Fruit fly (Drosophila melanogaster) whole organism: ENCODE measurements around the gene Dpy-30L1.

Source experiments
- CG8478 ChIP-seq: fragments of >200 bp; optimal IDR thresholded peaks from 2 replicates; lab custom pipeline; 2018; ENCODE audit warnings: inconsistent platforms
- Dll ChIP-seq: fragments of >200 bp; optimal IDR thresholded peaks from 2 replicates; lab custom pipeline; 2017
- EcR ChIP-seq, 2 experiments: fragments of >200 bp; optimal IDR thresholded peaks; 2 replicates each; lab custom pipeline; 2017; ENCODE audit warnings: missing biosample characterization in 2 of 2, missing genetic modification characterization in 2 of 2, missing genetic modification reagents in 2 of 2
- pan ChIP-seq: fragments of >200 bp; optimal IDR thresholded peaks from 2 replicates; lab custom pipeline; 2017
- psq ChIP-seq: fragments of >200 bp; optimal IDR thresholded peaks from 2 replicates; lab custom pipeline; 2017
- usp ChIP-seq: fragments of >200 bp; optimal IDR thresholded peaks from 2 replicates; lab custom pipeline; 2017; ENCODE audit warnings: missing biosample characterization, missing genetic modification characterization, mixed read lengths

The Dpy-30L1 gene

DNA sequence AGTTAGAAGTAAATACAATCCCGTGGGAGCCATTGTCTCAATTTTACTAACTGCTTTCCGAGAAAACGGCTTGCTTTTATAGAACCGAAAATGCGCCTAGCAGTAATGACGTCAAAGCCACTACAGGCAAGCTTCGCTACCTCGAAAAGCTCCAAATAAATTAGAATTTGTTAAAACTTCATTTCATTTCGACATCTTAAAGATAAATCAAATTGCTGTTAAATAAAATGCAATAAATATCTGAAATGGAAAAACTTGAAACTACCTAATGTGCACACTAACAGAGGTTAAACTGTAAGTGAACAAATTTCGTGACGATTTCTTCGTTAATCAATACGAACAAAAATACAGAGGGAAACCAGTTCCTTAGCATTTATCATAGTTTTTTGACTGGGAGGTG, 34.5 kb upstream of the Dpy-30L1 start, which contains the start of gene CG7300:
TSS of gene CG7300 (minus strand) at position 52 of the 400 bp plus-strand sequence.
- TF ChIP-seq CG8478 (lab: Kevin White, UChicago) (no peak), EcR (GFP tag; optimal IDR thresholded peaks at IDR 0.05; lab: Kevin White, UChicago) (no peak), usp (GFP tag; lab: Kevin White, UChicago) (no peak), pan (no peak), Dll (lab: Kevin White, UChicago) (no peak)

DNA sequence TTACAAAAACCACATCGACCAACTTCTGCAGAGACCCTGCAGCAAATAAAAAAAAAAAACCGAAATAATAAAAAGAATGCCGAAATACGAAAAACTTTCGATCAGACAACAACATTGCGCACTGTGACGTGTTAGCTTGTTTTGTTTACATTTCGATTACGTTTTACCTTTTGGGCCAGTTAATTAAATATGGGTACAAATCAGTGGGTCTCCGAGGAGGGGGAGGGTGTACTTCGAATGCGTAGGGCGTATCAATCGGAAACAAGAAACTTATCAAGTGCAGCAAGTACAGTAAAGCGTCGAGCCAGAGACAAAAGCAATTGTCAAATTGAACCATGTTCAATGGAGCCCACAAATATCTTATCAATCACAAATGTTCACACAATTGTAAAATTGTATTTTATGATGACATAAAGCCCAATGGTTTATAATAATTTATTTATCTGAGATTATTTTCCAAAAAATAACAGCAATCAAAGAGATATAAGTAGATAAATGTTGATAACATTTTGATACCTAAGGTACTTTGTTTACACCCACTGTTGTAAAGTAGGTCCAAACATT, 30.9 kb upstream of the Dpy-30L1 start, which contains the start of gene Lip1:
TSS of gene Lip1 (minus strand) at position 46 of the 564 bp plus-strand sequence.
- TF ChIP-seq usp (GFP tag; lab: Kevin White, UChicago) (no peak), Dll (lab: Kevin White, UChicago) (no peak)

DNA sequence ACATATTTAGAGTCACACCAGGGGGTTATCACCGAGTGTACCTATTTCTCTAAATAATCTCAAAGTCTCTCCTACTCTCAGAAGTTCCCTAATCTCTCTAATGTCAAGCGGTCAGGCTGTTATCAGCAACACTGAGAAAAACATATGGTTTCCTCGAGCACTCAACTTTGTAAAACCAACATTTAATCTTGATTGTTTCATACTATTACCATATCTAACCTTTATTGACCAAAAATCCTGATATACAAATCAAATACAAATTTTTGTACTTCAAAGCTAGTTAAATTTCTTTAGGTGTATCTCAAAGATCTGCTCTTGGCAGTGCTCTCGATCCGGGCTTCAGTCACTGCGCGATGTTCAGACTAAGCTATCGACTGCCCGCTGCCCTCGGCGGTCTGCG, 29.2 kb upstream of the Dpy-30L1 start, which contains the start of gene CG6415:
TSS of gene CG6415 (plus strand) at position 341 of the 400 bp plus-strand sequence.
- TF ChIP-seq Dll (lab: Kevin White, UChicago) (no peak), EcR (GFP tag; optimal IDR thresholded peaks at IDR 0.05; lab: Kevin White, UChicago) (no peak), psq (lab: Kevin White, UChicago) (no peak), usp (GFP tag; lab: Kevin White, UChicago) (no peak), CG8478 (lab: Kevin White, UChicago) (no peak)

DNA sequence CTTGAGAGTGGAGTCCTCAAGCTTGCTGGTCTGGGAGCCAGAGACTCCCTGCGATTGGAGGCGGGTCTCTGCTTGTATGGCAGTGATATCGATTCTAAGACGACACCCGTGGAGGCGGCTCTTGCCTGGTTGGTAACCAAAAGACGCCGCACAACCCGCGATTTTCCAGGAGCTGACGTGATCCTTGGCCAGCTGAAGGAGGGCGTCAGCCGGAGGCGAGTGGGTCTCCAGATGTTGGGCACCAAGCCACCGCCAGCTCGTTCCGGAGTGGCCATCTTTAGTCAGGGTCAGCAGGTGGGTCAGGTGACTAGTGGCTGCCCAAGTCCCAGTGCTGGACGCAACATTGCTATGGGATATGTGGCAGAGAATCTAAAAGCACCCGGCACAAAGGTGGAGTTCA, 28.0 kb upstream of the Dpy-30L1 start:
- TF ChIP-seq Dll (lab: Kevin White, UChicago) (no peak), CG8478 (lab: Kevin White, UChicago) (no peak), usp (GFP tag; lab: Kevin White, UChicago) (no peak), pan (no peak), psq (lab: Kevin White, UChicago) (no peak), EcR (GFP tag; optimal IDR thresholded peaks at IDR 0.05; lab: Kevin White, UChicago) (no peak)

DNA sequence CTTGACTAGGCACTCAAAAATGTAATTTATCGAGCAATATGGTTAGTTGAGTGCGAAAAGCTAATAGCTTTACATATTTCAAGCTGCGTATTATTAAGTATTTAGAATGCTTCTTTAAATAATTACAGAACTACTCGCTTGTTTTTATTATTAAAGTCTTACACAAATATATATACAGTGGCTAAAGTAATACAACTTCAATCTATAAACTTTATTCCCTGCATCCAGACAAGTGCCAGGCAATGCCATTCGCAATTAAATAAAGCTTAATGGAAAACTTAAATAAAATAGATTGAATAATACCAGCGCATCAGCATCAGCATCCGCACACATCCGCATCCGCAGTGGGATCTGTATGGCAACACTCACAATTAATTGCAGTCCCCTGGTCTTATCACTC, 26.2 kb upstream of the Dpy-30L1 start:
- TF ChIP-seq Dll (lab: Kevin White, UChicago) (no peak), psq (lab: Kevin White, UChicago) (no peak), usp (GFP tag; lab: Kevin White, UChicago) (no peak), EcR (GFP tag; optimal IDR thresholded peaks at IDR 0.05; lab: Kevin White, UChicago) (no peak), pan (no peak), CG8478 (lab: Kevin White, UChicago) (no peak)

DNA sequence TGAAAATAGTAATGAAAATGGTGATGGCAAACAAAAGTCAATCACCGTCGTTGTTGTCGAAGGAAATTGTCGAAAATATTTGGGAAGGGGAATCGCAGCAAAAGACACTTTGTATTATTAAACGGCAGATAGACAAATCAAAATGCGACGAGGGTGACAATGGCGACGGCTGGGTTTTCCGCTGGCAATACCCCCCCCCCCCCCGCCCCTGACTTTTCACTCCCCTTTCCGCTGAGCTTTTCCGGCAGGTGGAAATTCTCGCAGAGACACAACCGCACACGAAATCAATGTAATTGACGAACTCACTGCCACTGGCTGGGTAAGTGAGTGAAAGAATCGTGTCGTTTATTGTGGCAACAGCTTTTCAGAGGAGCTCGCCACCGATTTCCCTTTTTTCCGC, 24.4 kb upstream of the Dpy-30L1 start:
- no peak for TF ChIP-seq usp (GFP tag; lab: Kevin White, UChicago)
- no peak for TF ChIP-seq CG8478 (lab: Kevin White, UChicago)
- no peak for TF ChIP-seq Dll (lab: Kevin White, UChicago)
- no peak for TF ChIP-seq EcR (GFP tag; optimal IDR thresholded peaks at IDR 0.05; lab: Kevin White, UChicago)
- TF ChIP-seq psq (lab: Kevin White, UChicago): no peak
- no peak for TF ChIP-seq pan

DNA sequence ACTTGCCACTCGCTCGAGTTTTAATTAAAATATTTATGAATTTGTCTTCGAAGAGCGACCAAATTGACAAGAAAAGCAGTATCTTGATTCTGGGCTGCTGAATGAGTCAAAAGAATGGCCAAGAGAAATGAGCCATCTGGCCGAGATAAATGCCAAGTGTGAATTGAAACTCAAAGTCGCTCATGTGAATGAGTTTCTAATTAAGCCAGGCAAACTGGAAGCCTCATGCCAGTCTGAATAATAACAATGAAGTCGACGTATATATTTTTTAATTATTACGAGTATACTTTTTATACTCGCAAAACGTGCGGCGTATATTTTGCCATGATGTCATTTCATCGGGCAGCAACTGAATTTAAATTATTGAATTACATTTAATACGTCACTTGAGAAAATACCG, 23.1 kb upstream of the Dpy-30L1 start, which contains the start of gene Lip2:
TSS of gene Lip2 (minus strand) at position 101 of the 400 bp plus-strand sequence.
- TF ChIP-seq usp (GFP tag; lab: Kevin White, UChicago) (no peak), CG8478 (lab: Kevin White, UChicago) (no peak), Dll (lab: Kevin White, UChicago) (no peak), pan (no peak), EcR (GFP tag; optimal IDR thresholded peaks at IDR 0.05; lab: Kevin White, UChicago) (no peak), psq (lab: Kevin White, UChicago) (no peak)

DNA sequence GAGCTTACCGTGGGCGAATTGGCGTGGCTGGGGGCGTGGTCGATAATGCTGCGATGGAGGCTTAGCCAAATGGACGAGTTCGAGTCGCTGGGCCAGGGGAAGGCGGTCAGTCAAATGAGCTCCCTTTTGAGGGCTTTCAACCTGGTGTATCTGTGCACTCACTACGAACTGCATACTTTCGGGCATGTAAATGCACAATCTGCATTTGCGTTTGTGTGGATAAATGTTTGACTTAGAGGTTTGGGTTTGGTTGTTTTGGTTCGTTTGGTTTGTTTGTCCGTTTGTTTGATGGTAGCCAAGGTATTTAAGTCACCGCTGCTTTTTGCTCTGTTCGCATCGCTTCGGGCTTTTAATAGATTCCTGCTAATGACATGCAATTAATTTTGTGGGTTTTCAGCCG, 21.2 kb upstream of the Dpy-30L1 start:
- TF ChIP-seq CG8478 (lab: Kevin White, UChicago): no peak
- TF ChIP-seq usp (GFP tag; lab: Kevin White, UChicago): no peak
- TF ChIP-seq EcR (GFP tag; optimal IDR thresholded peaks at IDR 0.05; lab: Kevin White, UChicago): no peak
- TF ChIP-seq pan: no peak
- TF ChIP-seq Dll (lab: Kevin White, UChicago): no peak
- no peak for TF ChIP-seq psq (lab: Kevin White, UChicago)

DNA sequence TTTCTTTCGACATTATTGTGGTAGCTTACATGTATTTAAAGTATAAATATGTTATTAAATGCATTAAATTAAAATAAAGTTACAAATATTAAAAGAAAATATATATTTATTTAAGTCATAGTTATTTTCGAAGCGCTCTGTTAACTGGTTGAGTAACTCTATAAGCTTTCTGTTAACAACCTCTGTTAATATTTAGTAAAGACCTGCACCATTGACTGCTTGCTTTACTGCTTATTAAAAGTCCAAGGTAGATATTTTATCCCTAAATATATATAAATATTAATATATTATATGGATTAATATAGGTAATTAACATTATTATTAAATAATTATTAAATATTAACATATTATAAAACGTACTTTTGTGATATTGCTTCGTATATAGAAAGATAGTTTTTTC, 10.9 kb upstream of the Dpy-30L1 start:
- TF ChIP-seq psq (lab: Kevin White, UChicago) (no peak), Dll (lab: Kevin White, UChicago) (no peak), pan (no peak), usp (GFP tag; lab: Kevin White, UChicago) (no peak), CG8478 (lab: Kevin White, UChicago) (no peak), EcR (GFP tag; optimal IDR thresholded peaks at IDR 0.05; lab: Kevin White, UChicago) (no peak)

DNA sequence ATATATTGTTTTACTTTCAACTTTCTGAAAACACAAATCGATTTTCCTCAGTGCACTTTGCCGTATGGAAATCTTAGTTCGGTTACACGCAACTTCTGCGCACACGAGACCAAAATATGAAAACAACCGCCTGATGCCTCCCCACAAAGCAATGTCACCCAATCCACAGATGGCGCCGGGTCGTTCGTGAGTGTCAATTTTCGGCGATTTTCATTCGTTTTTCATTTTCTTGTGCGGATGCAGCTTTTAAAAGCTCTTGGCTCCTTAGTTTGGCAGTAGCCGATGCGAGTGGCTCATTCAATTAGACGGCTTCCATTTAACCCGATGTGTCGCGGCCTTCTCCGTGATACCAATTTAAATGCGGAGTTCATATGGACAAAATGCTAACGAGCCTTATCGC, 8.6 kb upstream of the Dpy-30L1 start, which contains the start of gene CG6431:
TSS of gene CG6431 (plus strand) at position 301 of the 400 bp plus-strand sequence.
- no peak for TF ChIP-seq Dll (lab: Kevin White, UChicago)
- no peak for TF ChIP-seq pan

DNA sequence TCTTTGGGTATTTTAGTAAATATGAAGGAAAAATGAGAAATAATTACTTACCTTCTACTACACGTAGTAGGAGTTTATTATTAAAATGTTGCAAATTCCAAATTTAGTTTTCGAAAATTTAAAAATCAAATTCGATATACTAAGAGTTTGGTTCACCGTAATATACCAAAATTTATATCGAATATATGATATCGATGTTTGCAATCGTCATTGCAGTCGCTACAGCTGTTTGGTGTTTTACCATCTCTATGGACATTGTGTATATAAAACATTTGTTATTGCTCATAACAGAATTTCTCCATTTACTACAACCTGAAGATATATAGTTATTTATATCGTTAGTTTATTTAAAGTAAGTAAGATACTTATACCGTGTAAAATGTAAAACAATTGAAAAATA, 3.7 kb upstream of the Dpy-30L1 start, which contains the start of gene CG6443:
TSS of gene CG6443 (plus strand) at position 228 of the 400 bp plus-strand sequence.
- TF ChIP-seq CG8478 (lab: Kevin White, UChicago) (no peak), pan (no peak), usp (GFP tag; lab: Kevin White, UChicago) (no peak), EcR (GFP tag; optimal IDR thresholded peaks at IDR 0.05; lab: Kevin White, UChicago) (no peak), Dll (lab: Kevin White, UChicago) (no peak), psq (lab: Kevin White, UChicago) (no peak)

DNA sequence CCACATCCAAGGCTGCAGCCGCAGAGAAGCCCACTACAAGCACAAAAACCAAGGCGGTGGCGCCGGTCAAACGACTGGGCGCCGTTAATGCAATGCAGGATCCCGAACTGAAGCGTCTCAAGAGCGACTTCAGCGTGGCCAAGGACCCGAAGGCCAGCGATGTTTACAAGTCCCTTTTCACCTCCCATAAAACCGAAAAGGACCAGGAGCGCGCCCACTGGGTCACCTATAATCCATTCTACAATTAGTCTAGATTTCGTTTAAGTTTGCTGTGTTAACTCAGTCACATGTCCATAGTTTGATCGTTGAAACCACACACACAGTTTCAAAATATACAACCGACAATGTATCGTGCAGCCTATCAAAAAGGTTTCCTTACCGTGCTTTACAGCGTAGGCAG, 2.5 kb upstream of the Dpy-30L1 start, which contains the start of gene CG17118:
TSS of gene CG17118 (plus strand) at position 301 of the 400 bp plus-strand sequence.
- TF ChIP-seq CG8478 (lab: Kevin White, UChicago) (no peak), pan (no peak)
